Worm (Caenorhabditis elegans) whole organism, L3 larva: ENCODE data around the gene F52C6.2.

Experiments
- R02D3.7 ChIP-seq: fragments of 150-350 bp; optimal IDR thresholded peaks from 2 replicates; lab custom pipeline; 2014; ENCODE audit warnings: missing biosample characterization, missing genetic modification characterization
- daf-12 ChIP-seq: fragments of 150-350 bp; optimal IDR thresholded peaks from 2 replicates; lab custom pipeline; 2014; ENCODE audit warnings: missing biosample characterization, missing genetic modification reagents, missing genetic modification characterization
- egl-27 ChIP-seq: sonication (generic microtip); optimal IDR thresholded peaks from 4 replicates; lab custom pipeline; 2017; ENCODE audit warnings: missing biosample characterization, missing genetic modification reagents, missing genetic modification characterization
- jun-1 ChIP-seq: fragments of 150-350 bp; optimal IDR thresholded peaks from 2 replicates; lab custom pipeline; 2014; ENCODE audit warnings: missing biosample characterization, missing genetic modification reagents, missing genetic modification characterization
- nfya-1 ChIP-seq: sonication (generic microtip); optimal IDR thresholded peaks from 2 replicates; lab custom pipeline; 2017; ENCODE audit warnings: missing genetic modification characterization, mild to moderate bottlenecking, missing compliant biosample characterization, antibody characterized with exemption, moderate library complexity; ENCODE audit not compliant: insufficient read depth
- nhr-76 ChIP-seq: fragments of 150-350 bp; sonication (generic microtip); optimal IDR thresholded peaks from 5 replicates; lab custom pipeline; 2014; ENCODE audit warnings: missing biosample characterization, missing genetic modification characterization
- snpc-4 ChIP-seq: fragments of 150-350 bp; optimal IDR thresholded peaks from 2 replicates; lab custom pipeline; 2014; ENCODE audit warnings: missing biosample characterization, missing genetic modification characterization
- ztf-4 ChIP-seq: fragments of 150-350 bp; optimal IDR thresholded peaks from 2 replicates; lab custom pipeline; 2014; ENCODE audit warnings: missing biosample characterization, missing genetic modification characterization

ce11 chrII:1921018-1921417, 5.2 kb upstream of the F52C6.2 start, which contains the start of gene bath-7:
- TF ChIP-seq ztf-4 (no peak), nhr-76 (tag; lab: Kevin White, UChicago) (no peak), snpc-4 (tag; lab: Kevin White, UChicago) (no peak), nfya-1 (no peak), R02D3.7 (tag; lab: Kevin White, UChicago) (no peak), daf-12 (no peak), egl-27 (tag; lab: Kevin White, UChicago) (no peak), jun-1 (tag; lab: Kevin White, UChicago) (no peak)
